Worm (Caenorhabditis elegans) whole organism, young adult: Measurements from ENCODE around the gene C09F5.3.
"Not testable (repeated sequence)": the region's sequence is repeated elsewhere in the genome, so short reads cannot be mapped to it uniquely, and the experiment has no call there.

ENCODE experiments used
- D2030.7 ChIP-seq: fragments of 200-800 bp; sonication (Bioruptor generic); IDR thresholded peaks from 2 replicates; pipeline ENCODE4 v1.3.6; 2022; ENCODE audit warnings: missing genetic modification reagents, missing genetic modification characterization, missing compliant biosample characterization
- ama-1 ChIP-seq, 3 experiments: fragments of 150-350 bp in 1 of 3; sonication (generic microtip) in 2 of 3; optimal IDR thresholded peaks; 2 replicates each; lab custom pipeline; 2014 to 2018; ENCODE audit warnings: missing biosample characterization in 2 of 3, missing genetic modification characterization in 2 of 3, missing genetic modification reagents in 2 of 3
- atf-7 ChIP-seq: sonication (generic microtip); optimal IDR thresholded peaks from 2 replicates; lab custom pipeline; 2017; ENCODE audit warnings: mild to moderate bottlenecking, missing genetic modification characterization, missing compliant biosample characterization
- cebp-1 ChIP-seq, 2 experiments: fragments of 200-800 bp in 1 of 2; sonication (Bioruptor generic) in 1 of 2; sonication (generic microtip) in 1 of 2; IDR thresholded peaks in 1 of 2; optimal IDR thresholded peaks in 1 of 2; 2 replicates each; pipeline versions ENCODE4 v1.3.6 to Lab custom; 2017 to 2022; ENCODE audit warnings: missing compliant biosample characterization in 2 of 2, missing genetic modification characterization in 2 of 2, mild to moderate bottlenecking in 1 of 2, missing genetic modification reagents in 1 of 2, moderate library complexity in 1 of 2
- cebp-2 ChIP-seq: fragments of 200-800 bp; sonication (Bioruptor generic); IDR thresholded peaks from 2 replicates; pipeline ENCODE4 v1.3.6; 2022; ENCODE audit warnings: missing genetic modification characterization, missing compliant biosample characterization
- ceh-40 ChIP-seq: fragments of 200-800 bp; sonication (Bioruptor generic); IDR thresholded peaks from 2 replicates; pipeline ENCODE4 v1.3.6; 2022; ENCODE audit warnings: missing genetic modification characterization, missing compliant biosample characterization
- let-526 ChIP-seq: fragments of 200-800 bp; sonication (Bioruptor generic); IDR thresholded peaks from 2 replicates; pipeline ENCODE4 v1.3.6; 2022; ENCODE audit warnings: missing genetic modification reagents, missing genetic modification characterization, missing compliant biosample characterization
- mxl-1 ChIP-seq: sonication (generic microtip); optimal IDR thresholded peaks from 2 replicates; lab custom pipeline; 2016; ENCODE audit warnings: missing genetic modification characterization, missing compliant biosample characterization
- nhr-90 ChIP-seq: sonication (generic microtip); optimal IDR thresholded peaks from 2 replicates; lab custom pipeline; 2016; ENCODE audit warnings: missing genotype, mild to moderate bottlenecking, missing genetic modification characterization, missing compliant biosample characterization
- pbrm-1 ChIP-seq: fragments of 200-800 bp; sonication (Bioruptor generic); IDR thresholded peaks from 2 replicates; pipeline ENCODE4 v1.3.6; 2022; ENCODE audit warnings: missing genetic modification reagents, missing genetic modification characterization, missing compliant biosample characterization
- snpc-4 ChIP-seq, 5 experiments: fragments of 150-350 bp in 1 of 5; sonication (generic microtip) in 4 of 5; optimal IDR thresholded peaks; 2 replicates each; lab custom pipeline; 2014 to 2018; ENCODE audit warnings: missing genetic modification characterization in 5 of 5, missing biosample characterization in 3 of 5, antibody characterized with exemption in 2 of 5, mild to moderate bottlenecking in 2 of 5, missing compliant biosample characterization in 2 of 5, missing genotype in 2 of 5, moderate library complexity in 2 of 5, missing genetic modification reagents in 1 of 5
- tlf-1 ChIP-seq: fragments of 200-800 bp; sonication (Bioruptor generic); optimal IDR thresholded peaks from 2 replicates; lab custom pipeline; 2018; ENCODE audit warnings: mild to moderate bottlenecking, missing genetic modification characterization, missing compliant biosample characterization
- unc-62 ChIP-seq: fragments of 150-350 bp; optimal IDR thresholded peaks from 2 replicates; lab custom pipeline; 2014; ENCODE audit warnings: missing biosample characterization, missing genetic modification reagents, missing genetic modification characterization

ce11 chrIII:688869-689268 is 23.8 kb upstream of the C09F5.3 start, which contains the start of gene elf-1:
- not testable (repeated sequence) for TF ChIP-seq D2030.7 (GFP tag; lab: Robert Waterston, UW); cebp-1 (GFP tag; IDR thresholded peaks at IDR 0.05; lab: Robert Waterston, UW); cebp-1 (tag; optimal IDR thresholded peaks at IDR 0.05; lab: Kevin White, UChicago); cebp-2; nhr-90; atf-7 (tag; lab: Kevin White, UChicago); unc-62 (GFP tag; lab: Kevin White, UChicago); snpc-4 (GFP tag; optimal IDR thresholded peaks at IDR 0.05; lab: Kevin White, UChicago); snpc-4 (tag; optimal IDR thresholded peaks at IDR 0.05; lab: Kevin White, UChicago); ceh-40; ama-1 (optimal IDR thresholded peaks at IDR 0.05; lab: Kevin White, UChicago); ama-1 (GFP tag; optimal IDR thresholded peaks at IDR 0.05; lab: Kevin White, UChicago); let-526; mxl-1; pbrm-1 (GFP tag; lab: Robert Waterston, UW); tlf-1 (GFP tag; lab: Kevin White, UChicago)
